Worm (Caenorhabditis elegans) whole organism, L4 larva: ENCODE data around the gene F49C12.9.

Experiments used
- attf-4 ChIP-seq: sonication (generic microtip); optimal IDR thresholded peaks from 3 replicates; lab custom pipeline; 2017; ENCODE audit warnings: missing biosample characterization, missing genetic modification characterization
- ces-1 ChIP-seq: fragments of 150-350 bp; sonication (generic microtip); optimal IDR thresholded peaks from 4 replicates; lab custom pipeline; 2014; ENCODE audit warnings: missing biosample characterization, missing genetic modification reagents, missing genetic modification characterization
- lin-15B ChIP-seq: fragments of 150-350 bp; sonication (generic microtip); optimal IDR thresholded peaks from 3 replicates; lab custom pipeline; 2014; ENCODE audit warnings: missing biosample characterization, missing genetic modification characterization
- lin-39 ChIP-seq: fragments of 150-350 bp; optimal IDR thresholded peaks from 2 replicates; lab custom pipeline; 2014; ENCODE audit warnings: missing biosample characterization, missing genetic modification reagents, missing genetic modification characterization
- snpc-4 ChIP-seq: fragments of 150-350 bp; optimal IDR thresholded peaks from 2 replicates; lab custom pipeline; 2014; ENCODE audit warnings: missing biosample characterization, missing genetic modification characterization
- spr-3 ChIP-seq: fragments of 200-800 bp; sonication (Bioruptor generic); optimal IDR thresholded peaks from 2 replicates; lab custom pipeline; 2018; ENCODE audit warnings: mild to moderate bottlenecking, missing genetic modification characterization, missing compliant biosample characterization

DNA sequence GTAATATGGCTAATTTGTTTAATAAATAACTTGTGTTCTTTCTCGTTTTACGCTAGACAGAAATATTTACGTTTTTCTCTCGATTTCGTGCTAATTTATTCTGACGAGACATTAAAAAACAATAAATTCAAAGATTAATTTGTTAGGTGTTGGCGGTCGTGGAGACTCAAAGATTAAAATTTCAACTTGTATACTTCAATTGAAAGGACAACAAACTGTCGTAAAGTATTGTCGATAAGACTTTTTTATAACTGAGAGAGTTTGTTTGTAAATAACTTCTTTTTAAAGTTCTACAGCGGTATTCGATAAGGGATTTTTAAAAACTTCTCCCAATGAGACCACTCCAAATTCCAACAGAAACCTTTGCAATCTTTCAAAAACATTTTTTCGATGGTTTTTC is 37.7 kb upstream of the F49C12.9 start:
- TF ChIP-seq lin-15B (tag; lab: Kevin White, UChicago) = no peak
- TF ChIP-seq lin-39 (tag; lab: Kevin White, UChicago) = no peak
- no peak for TF ChIP-seq attf-4 (tag; lab: Kevin White, UChicago)
- TF ChIP-seq snpc-4 (tag; lab: Kevin White, UChicago) = no peak
- no peak for TF ChIP-seq spr-3 (GFP tag; lab: Kevin White, UChicago)
- TF ChIP-seq ces-1 (GFP tag; lab: Kevin White, UChicago) = no peak
